Fruit fly (Drosophila melanogaster): ENCODE data around the gene CG14805.

The CG14805 gene

dm6 chrX:1834702-1835376, 42.3 kb upstream of the CG14805 start:
- TF ChIP-seq CG11762 (GFP tag; optimal IDR thresholded peaks at IDR 0.05; ENCODE audit: insufficient read depth), result no peak
- TF ChIP-seq Blimp-1 (GFP tag; optimal IDR thresholded peaks at IDR 0.05), result peak; percentile 71
- TF ChIP-seq Gug (GFP tag; IDR thresholded peaks at IDR 0.05), result no peak
- TF ChIP-seq acj6 (GFP tag; optimal IDR thresholded peaks at IDR 0.05), result no peak
- TF ChIP-seq Sox102F (GFP tag; optimal IDR thresholded peaks at IDR 0.05), result no peak
- no peak for TF ChIP-seq CG7368 (GFP tag; optimal IDR thresholded peaks at IDR 0.05)
- TF ChIP-seq achi (GFP tag; optimal IDR thresholded peaks at IDR 0.05), result no peak
- no peak for TF ChIP-seq dac (GFP tag; optimal IDR thresholded peaks at IDR 0.05)
- no peak for TF ChIP-seq cyc (GFP tag; optimal IDR thresholded peaks at IDR 0.05)
- TF ChIP-seq svp (GFP tag), result peak; percentile 4
- TF ChIP-seq esn (GFP tag; optimal IDR thresholded peaks at IDR 0.05), result no peak
- TF ChIP-seq CG6163 (GFP tag; IDR thresholded peaks at IDR 0.05), result no peak

- TF ChIP-seq CG6276 (GFP tag; optimal IDR thresholded peaks at IDR 0.05), result peak; percentile 42
- TF ChIP-seq CG16779 (tag; optimal IDR thresholded peaks at IDR 0.05), result peak; percentile 59
- peak; percentile 80 for TF ChIP-seq OdsH (GFP tag; optimal IDR thresholded peaks at IDR 0.05)
- peak; percentile 78 for TF ChIP-seq spab (GFP tag; optimal IDR thresholded peaks at IDR 0.05)
- no peak for TF ChIP-seq Hr38 (GFP tag; optimal IDR thresholded peaks at IDR 0.05)
- TF ChIP-seq CG4318 (GFP tag; optimal IDR thresholded peaks at IDR 0.05), result peak; percentile 36
- TF ChIP-seq CG11762 (GFP tag; optimal IDR thresholded peaks at IDR 0.05; ENCODE audit: insufficient read depth), result peak; percentile 76
- TF ChIP-seq CG6854 (GFP tag; optimal IDR thresholded peaks at IDR 0.05), result peak; percentile 66
- TF ChIP-seq CG6808 (GFP tag; optimal IDR thresholded peaks at IDR 0.05), result peak; percentile 79
- TF ChIP-seq ss (GFP tag; optimal IDR thresholded peaks at IDR 0.05), result peak; percentile 86 to 88
- peak; percentile 85 for TF ChIP-seq CG10631 (GFP tag; optimal IDR thresholded peaks at IDR 0.05)
- peak; percentile 82 for TF ChIP-seq Ets21C (GFP tag; optimal IDR thresholded peaks at IDR 0.05)
- peak; percentile 45 for TF ChIP-seq fd85E (GFP tag; optimal IDR thresholded peaks at IDR 0.05)
- TF ChIP-seq CG7368 (GFP tag; optimal IDR thresholded peaks at IDR 0.05), result peak; percentile 89
- peak; percentile 81 for TF ChIP-seq Sox15 (GFP tag; optimal IDR thresholded peaks at IDR 0.05)
- peak; percentile 97 for TF ChIP-seq Eip78C (GFP tag)
- peak; percentile 63 for TF ChIP-seq Blimp-1 (GFP tag; optimal IDR thresholded peaks at IDR 0.05)
- TF ChIP-seq dac (GFP tag; optimal IDR thresholded peaks at IDR 0.05), result peak; percentile 40
- peak; percentile 88 for TF ChIP-seq Met (GFP tag; optimal IDR thresholded peaks at IDR 0.05)
- TF ChIP-seq fkh (GFP tag; optimal IDR thresholded peaks at IDR 0.05), result no peak
- peak; percentile 91 for TF ChIP-seq topi (GFP tag; optimal IDR thresholded peaks at IDR 0.05)
- peak; percentile 80 for TF ChIP-seq CG8319 (GFP tag; optimal IDR thresholded peaks at IDR 0.05)
- peak; percentile 87 for TF ChIP-seq CG3919 (GFP tag; optimal IDR thresholded peaks at IDR 0.05)
- peak; percentile 91 for TF ChIP-seq CG6792 (GFP tag; optimal IDR thresholded peaks at IDR 0.05)
- peak; percentile 86 for TF ChIP-seq acj6 (GFP tag; optimal IDR thresholded peaks at IDR 0.05)
- peak; percentile 80 for TF ChIP-seq CG11902 (GFP tag; optimal IDR thresholded peaks at IDR 0.05)
- TF ChIP-seq CG15336 (GFP tag; IDR thresholded peaks at IDR 0.05), result peak; percentile 65; the same call in 1 of the 2 replicates
- TF ChIP-seq CG11294 (GFP tag; IDR thresholded peaks at IDR 0.05), result peak; percentile 9; the same call in 1 of the 2 replicates
- peak; percentile 86 for TF ChIP-seq CG9139 (GFP tag; optimal IDR thresholded peaks at IDR 0.05)
- TF ChIP-seq achi (GFP tag; optimal IDR thresholded peaks at IDR 0.05), result peak; percentile 83
- TF ChIP-seq CG1621 (tag; optimal IDR thresholded peaks at IDR 0.05), result peak; percentile 88
- TF ChIP-seq Smox (GFP tag; optimal IDR thresholded peaks at IDR 0.05), result peak; percentile 83
- TF ChIP-seq esn (GFP tag; optimal IDR thresholded peaks at IDR 0.05), result peak; percentile 88
- TF ChIP-seq lz (GFP tag; optimal IDR thresholded peaks at IDR 0.05), result peak; percentile 86
- TF ChIP-seq CG3032 (tag; optimal IDR thresholded peaks at IDR 0.05), result peak; percentile 83
- TF ChIP-seq vri (GFP tag; optimal IDR thresholded peaks at IDR 0.05), result peak; percentile 65
- peak; percentile 88 for TF ChIP-seq CG10669 (GFP tag; optimal IDR thresholded peaks at IDR 0.05)
- peak; percentile 87 for TF ChIP-seq CG6163 (GFP tag; IDR thresholded peaks at IDR 0.05)
- TF ChIP-seq Eip93F (GFP tag; optimal IDR thresholded peaks at IDR 0.05), result peak; percentile 55
- peak; percentile 88 for TF ChIP-seq CG31627 (GFP tag; optimal IDR thresholded peaks at IDR 0.05)
- peak; percentile 43; the same call in 1 of the 2 replicates for TF ChIP-seq Gug (GFP tag; IDR thresholded peaks at IDR 0.05)
- TF ChIP-seq pdm3 (GFP tag; optimal IDR thresholded peaks at IDR 0.05), result peak; percentile 86
- TF ChIP-seq CG32006 (GFP tag; optimal IDR thresholded peaks at IDR 0.05), result peak; percentile 71
- peak; percentile 87 for TF ChIP-seq cyc (GFP tag; optimal IDR thresholded peaks at IDR 0.05)
- peak; percentile 90 for TF ChIP-seq Eip75B (GFP tag; optimal IDR thresholded peaks at IDR 0.05)
Observed at dm6 chrX:1840520-1840919, 36.6 kb upstream of the CG14805 start.
